Worm (Caenorhabditis elegans): ENCODE results near the gene acp-2.

- TF ChIP-seq dve-1 (tag; optimal IDR thresholded peaks at IDR 0.05) = no peak
- no peak for TF ChIP-seq hlh-8 (tag; optimal IDR thresholded peaks at IDR 0.05)
These were observed 8.9 kb upstream of the acp-2 start for ce11 chrII:8440792-8441191.

All from whole organism, late embryonic.